Fruit fly (Drosophila melanogaster) whole organism, embryonic: ENCODE data around the gene RpL32.

ENCODE experiments used
- Antp ChIP-seq: fragments of 200-800 bp; sonication (Bioruptor generic); optimal IDR thresholded peaks from 3 replicates; lab custom pipeline; 2016; ENCODE audit warnings: missing biosample characterization, missing genetic modification characterization
- CG10565 ChIP-seq: fragments of 200-800 bp; sonication (Bioruptor generic); optimal IDR thresholded peaks from 3 replicates; lab custom pipeline; 2016; ENCODE audit warnings: missing biosample characterization, mild to moderate bottlenecking, missing genetic modification characterization
- CG14441 ChIP-seq: fragments of 200-800 bp; sonication (Bioruptor generic); IDR thresholded peaks from 2 replicates; pipeline ENCODE4 v1.3.6; 2022; ENCODE audit warnings: missing biosample characterization, missing genetic modification characterization
- CG14965 ChIP-seq: fragments of 200-800 bp; sonication (Bioruptor generic); optimal IDR thresholded peaks from 2 replicates; lab custom pipeline; 2016; ENCODE audit warnings: missing biosample characterization, missing genetic modification characterization, borderline replicate concordance
- CG3163 ChIP-seq: fragments of 200-800 bp; sonication (Bioruptor generic); optimal IDR thresholded peaks from 3 replicates; lab custom pipeline; 2016; ENCODE audit warnings: missing biosample characterization, missing genetic modification characterization
- CG7987 ChIP-seq: fragments of 200-800 bp; sonication (Bioruptor generic); optimal IDR thresholded peaks from 2 replicates; lab custom pipeline; 2018; ENCODE audit warnings: missing biosample characterization, mild to moderate bottlenecking, missing genetic modification characterization, moderate library complexity
- Doc3 ChIP-seq: fragments of 200-800 bp; sonication (Bioruptor generic); IDR thresholded peaks from 3 replicates; pipeline ENCODE4 v1.3.6; 2022; ENCODE audit warnings: missing biosample characterization, missing genetic modification characterization; ENCODE audit not compliant: partially characterized antibody
- bbx ChIP-seq: fragments of 200-800 bp; sonication (Bioruptor generic); IDR thresholded peaks from 2 replicates; pipeline ENCODE4 v1.3.6; 2022; ENCODE audit warnings: missing biosample characterization, missing genetic modification characterization; ENCODE audit not compliant: partially characterized antibody
- chif ChIP-seq, 2 experiments: fragments of 200-800 bp; sonication (Bioruptor generic); optimal IDR thresholded peaks; 3 replicates each; lab custom pipeline; 2016; ENCODE audit warnings: missing biosample characterization in 2 of 2, missing genetic modification characterization in 2 of 2
- psq ChIP-seq: fragments of 200-800 bp; sonication (Bioruptor generic); optimal IDR thresholded peaks from 2 replicates; lab custom pipeline; 2017; ENCODE audit warnings: missing biosample characterization, missing genetic modification characterization
- slou ChIP-seq: fragments of 200-800 bp; sonication (Bioruptor generic); optimal IDR thresholded peaks from 3 replicates; lab custom pipeline; 2016; ENCODE audit warnings: missing biosample characterization, missing genetic modification characterization
- zfh1 ChIP-seq: fragments of 200-800 bp; sonication (Bioruptor generic); IDR thresholded peaks from 3 replicates; pipeline ENCODE4 v1.3.6; 2022; ENCODE audit warnings: missing biosample characterization, missing genetic modification characterization

dm6 chr3R:30004648-30005047 lies 41.3 kb downstream of the RpL32 start, which contains the start of the genes Nlp and Nph:
- TF ChIP-seq CG10565 (GFP tag; lab: Kevin White, UChicago) (no peak), Doc3 (GFP tag; lab: Robert Waterston, UW) (peak; percentile 94), bbx (GFP tag; lab: Robert Waterston, UW) (peak; percentile 76), CG3163 (GFP tag; lab: Kevin White, UChicago) (no peak), slou (GFP tag; lab: Kevin White, UChicago) (no peak), chif (GFP tag; optimal IDR thresholded peaks at IDR 0.05; lab: Kevin White, UChicago) (no peak), psq (GFP tag; lab: Kevin White, UChicago) (no peak), zfh1 (0 out of 3 replicates have a peak, but pooled peaks have one; percentile 3), CG7987 (GFP tag; lab: Kevin White, UChicago) (no peak), Antp (no peak), CG14441 (GFP tag; lab: Robert Waterston, UW) (no peak), CG14965 (GFP tag; lab: Kevin White, UChicago) (no peak)
